Fruit fly (Drosophila melanogaster) whole organism, embryonic: ENCODE measurements around the gene Gdh.

Source experiments
- Aef1 ChIP-seq: fragments of 200-800 bp; sonication (Bioruptor generic); IDR thresholded peaks from 3 replicates; pipeline ENCODE4 v1.3.6; 2022; ENCODE audit warnings: missing biosample characterization, missing genetic modification characterization
- Atf3 ChIP-seq: fragments of 200-800 bp; sonication (Bioruptor generic); optimal IDR thresholded peaks from 3 replicates; lab custom pipeline; 2016; ENCODE audit warnings: missing biosample characterization, missing genetic modification characterization
- B-H1 ChIP-seq: fragments of 200-800 bp; sonication (Bioruptor generic); IDR thresholded peaks from 3 replicates; pipeline ENCODE4 v1.3.6; 2022; ENCODE audit warnings: missing biosample characterization, missing genetic modification characterization
- CG10267 ChIP-seq: fragments of 200-800 bp; sonication (Bioruptor generic); optimal IDR thresholded peaks from 2 replicates; lab custom pipeline; 2018; ENCODE audit warnings: missing biosample characterization, mild to moderate bottlenecking, missing genetic modification characterization, moderate library complexity
- CG10274 ChIP-seq: fragments of 200-800 bp; sonication (Bioruptor generic); optimal IDR thresholded peaks from 3 replicates; lab custom pipeline; 2017; ENCODE audit warnings: missing biosample characterization, mild to moderate bottlenecking, missing genetic modification characterization
- CG10321 ChIP-seq: fragments of 200-800 bp; sonication (Bioruptor generic); IDR thresholded peaks from 2 replicates; pipeline ENCODE4 v1.3.6; 2022; ENCODE audit warnings: missing biosample characterization, missing genetic modification characterization
- CG10979 ChIP-seq: fragments of 200-800 bp; sonication (Bioruptor generic); optimal IDR thresholded peaks from 2 replicates; lab custom pipeline; 2018; ENCODE audit warnings: missing biosample characterization, mild to moderate bottlenecking, missing genetic modification characterization, moderate library complexity
- CG14965 ChIP-seq: fragments of 200-800 bp; sonication (Bioruptor generic); optimal IDR thresholded peaks from 2 replicates; lab custom pipeline; 2016; ENCODE audit warnings: missing biosample characterization, missing genetic modification characterization, borderline replicate concordance
- CG17912 ChIP-seq: fragments of 200-800 bp; sonication (Bioruptor generic); optimal IDR thresholded peaks from 2 replicates; lab custom pipeline; 2018; ENCODE audit warnings: missing biosample characterization, mild to moderate bottlenecking, missing genetic modification characterization
- CG1792 ChIP-seq: fragments of 200-800 bp; sonication (Bioruptor generic); optimal IDR thresholded peaks from 2 replicates; lab custom pipeline; 2016; ENCODE audit warnings: missing biosample characterization, missing genetic modification characterization
- CG18599 ChIP-seq: fragments of 200-800 bp; sonication (Bioruptor generic); optimal IDR thresholded peaks from 3 replicates; lab custom pipeline; 2017; ENCODE audit warnings: missing biosample characterization, missing genetic modification characterization, mild to moderate bottlenecking, moderate library complexity, missing genetic modification reagents
- CG30431 ChIP-seq: fragments of 200-800 bp; sonication (Bioruptor generic); optimal IDR thresholded peaks from 2 replicates; lab custom pipeline; 2017; ENCODE audit warnings: missing biosample characterization, missing genetic modification characterization
- CG32532 ChIP-seq: fragments of 200-800 bp; sonication (Bioruptor generic); IDR thresholded peaks from 2 replicates; pipeline ENCODE4 v1.3.6; 2022; ENCODE audit warnings: missing biosample characterization, missing genetic modification characterization
- CG33557 ChIP-seq: fragments of 200-800 bp; sonication (Bioruptor generic); optimal IDR thresholded peaks from 2 replicates; lab custom pipeline; 2019; ENCODE audit warnings: missing biosample characterization, mild to moderate bottlenecking, missing genetic modification characterization, moderate library complexity
- CG8924 ChIP-seq: fragments of 200-800 bp; optimal IDR thresholded peaks from 3 replicates; lab custom pipeline; 2019; ENCODE audit warnings: missing biosample characterization, mild to moderate bottlenecking, missing genetic modification characterization, moderate library complexity
- CG9609 ChIP-seq: fragments of 200-800 bp; sonication (Bioruptor generic); optimal IDR thresholded peaks from 3 replicates; lab custom pipeline; 2016; ENCODE audit warnings: missing biosample characterization, missing genetic modification characterization
- CG9932 ChIP-seq: fragments of 200-800 bp; sonication (Bioruptor generic); IDR thresholded peaks from 2 replicates; pipeline ENCODE4 v1.3.6; 2022; ENCODE audit warnings: missing biosample characterization, missing genetic modification characterization
- Dbx ChIP-seq: fragments of 200-800 bp; sonication (Bioruptor generic); IDR thresholded peaks from 3 replicates; pipeline ENCODE4 v1.3.6; 2022; ENCODE audit warnings: missing biosample characterization, missing genetic modification characterization
- Dfd ChIP-seq, 2 experiments: fragments of >200 bp; optimal IDR thresholded peaks; 2 replicates each; lab custom pipeline; 2017; ENCODE audit warnings: missing biosample characterization in 2 of 2, missing genetic modification characterization in 2 of 2
- Eip74EF ChIP-seq, 2 experiments: fragments of 200-800 bp in 1 of 2; fragments of >200 bp in 1 of 2; sonication (Bioruptor generic) in 1 of 2; optimal IDR thresholded peaks; 2 replicates each; lab custom pipeline; 2017 to 2019; ENCODE audit warnings: missing biosample characterization in 2 of 2, missing genetic modification characterization in 2 of 2, mild to moderate bottlenecking in 1 of 2, moderate library complexity in 1 of 2
- Fer2 ChIP-seq: fragments of 200-800 bp; sonication (Bioruptor generic); optimal IDR thresholded peaks from 2 replicates; lab custom pipeline; 2018; ENCODE audit warnings: missing biosample characterization, mild to moderate bottlenecking, missing genetic modification characterization, moderate library complexity
- Gsc ChIP-seq: fragments of 200-800 bp; sonication (Bioruptor generic); IDR thresholded peaks from 2 replicates; pipeline ENCODE4 v1.3.6; 2022; ENCODE audit warnings: missing biosample characterization, missing genetic modification characterization
- Hr39 ChIP-seq: fragments of >200 bp; optimal IDR thresholded peaks from 2 replicates; lab custom pipeline; 2017
- Hr78 ChIP-seq, 2 experiments: fragments of 200-800 bp in 1 of 2; fragments of >200 bp in 1 of 2; sonication (Bioruptor generic) in 1 of 2; optimal IDR thresholded peaks; 2 replicates each; lab custom pipeline; 2017 to 2019; ENCODE audit warnings: missing biosample characterization in 2 of 2, missing genetic modification characterization in 2 of 2, mild to moderate bottlenecking in 1 of 2, moderate library complexity in 1 of 2
- MESR4 ChIP-seq: fragments of 200-800 bp; sonication (Bioruptor generic); optimal IDR thresholded peaks from 2 replicates; lab custom pipeline; 2018; ENCODE audit warnings: missing biosample characterization, mild to moderate bottlenecking, missing genetic modification characterization, moderate library complexity
- Vsx1 ChIP-seq: fragments of 200-800 bp; sonication (Bioruptor generic); optimal IDR thresholded peaks from 2 replicates; lab custom pipeline; 2017; ENCODE audit warnings: missing biosample characterization, mild to moderate bottlenecking, missing genetic modification characterization, missing genetic modification reagents
- ato ChIP-seq: fragments of 200-800 bp; sonication (Bioruptor generic); IDR thresholded peaks from 2 replicates; pipeline ENCODE4 v1.3.6; 2022; ENCODE audit warnings: missing biosample characterization, missing genetic modification characterization; ENCODE audit not compliant: partially characterized antibody
- bigmax ChIP-seq: fragments of 200-800 bp; sonication (Bioruptor generic); optimal IDR thresholded peaks from 2 replicates; lab custom pipeline; 2018; ENCODE audit warnings: missing biosample characterization, mild to moderate bottlenecking, missing genetic modification characterization
- crp ChIP-seq, 2 experiments: fragments of 200-800 bp; sonication (Bioruptor generic); optimal IDR thresholded peaks; 2 replicates in 1 of 2; 3 replicates in 1 of 2; lab custom pipeline; 2017; ENCODE audit warnings: missing biosample characterization in 2 of 2, missing genetic modification characterization in 2 of 2, mild to moderate bottlenecking in 1 of 2, moderate library complexity in 1 of 2
- disco-r ChIP-seq: fragments of 200-800 bp; sonication (Bioruptor generic); optimal IDR thresholded peaks from 2 replicates; lab custom pipeline; 2016; ENCODE audit warnings: missing biosample characterization, missing genetic modification characterization
- dpn ChIP-seq, 2 experiments: fragments of 200-800 bp; sonication (Bioruptor generic); optimal IDR thresholded peaks; 3 replicates each; lab custom pipeline; 2016; ENCODE audit warnings: missing biosample characterization in 2 of 2, missing genetic modification characterization in 2 of 2
- esg ChIP-seq: fragments of 200-800 bp; sonication (Bioruptor generic); conservative IDR thresholded peaks from 2 replicates; pipeline ENCODE4 v1.3.6; 2022; ENCODE audit warnings: missing biosample characterization, missing genetic modification characterization
- fru ChIP-seq: fragments of >200 bp; optimal IDR thresholded peaks from 2 replicates; lab custom pipeline; 2017
- gro ChIP-seq: fragments of 200-800 bp; sonication (Bioruptor generic); optimal IDR thresholded peaks from 2 replicates; lab custom pipeline; 2016; ENCODE audit warnings: missing biosample characterization, missing genetic modification characterization
- ham ChIP-seq: fragments of 200-800 bp; sonication (Bioruptor generic); IDR thresholded peaks from 2 replicates; pipeline ENCODE4 v1.3.6; 2022; ENCODE audit warnings: missing biosample characterization, missing genetic modification characterization
- hkb ChIP-seq, 2 experiments: fragments of 200-800 bp in 1 of 2; fragments of >200 bp in 1 of 2; sonication (Bioruptor generic) in 1 of 2; IDR thresholded peaks in 1 of 2; optimal IDR thresholded peaks in 1 of 2; 2 replicates each; pipeline versions ENCODE4 v1.3.6 to Lab custom; 2017 to 2022; ENCODE audit warnings: missing biosample characterization in 1 of 2, missing genetic modification characterization in 1 of 2
- ind ChIP-seq: fragments of 200-800 bp; sonication (Bioruptor generic); optimal IDR thresholded peaks from 3 replicates; lab custom pipeline; 2016; ENCODE audit warnings: missing biosample characterization, missing genetic modification characterization
- luna ChIP-seq: fragments of 200-800 bp; sonication (Bioruptor generic); optimal IDR thresholded peaks from 2 replicates; lab custom pipeline; 2016; ENCODE audit warnings: missing biosample characterization, missing genetic modification characterization
- mirr ChIP-seq: fragments of 200-800 bp; sonication (Bioruptor generic); optimal IDR thresholded peaks from 3 replicates; lab custom pipeline; 2018; ENCODE audit warnings: missing biosample characterization, mild to moderate bottlenecking, missing genetic modification characterization
- oc ChIP-seq: fragments of 200-800 bp; sonication (Bioruptor generic); optimal IDR thresholded peaks from 2 replicates; lab custom pipeline; 2018; ENCODE audit warnings: missing biosample characterization, mild to moderate bottlenecking, missing genetic modification characterization, moderate library complexity
- phol ChIP-seq: fragments of 200-800 bp; sonication (Bioruptor generic); optimal IDR thresholded peaks from 3 replicates; lab custom pipeline; 2018; ENCODE audit warnings: missing biosample characterization, mild to moderate bottlenecking, missing genetic modification characterization, moderate library complexity
- sd ChIP-seq: fragments of 200-800 bp; sonication (Bioruptor generic); optimal IDR thresholded peaks from 3 replicates; lab custom pipeline; 2018; ENCODE audit warnings: missing biosample characterization, mild to moderate bottlenecking, missing genetic modification characterization, moderate library complexity
- shn ChIP-seq: fragments of 200-800 bp; sonication (Bioruptor generic); optimal IDR thresholded peaks from 3 replicates; lab custom pipeline; 2016; ENCODE audit warnings: missing biosample characterization, missing genetic modification characterization
- slou ChIP-seq: fragments of 200-800 bp; sonication (Bioruptor generic); optimal IDR thresholded peaks from 3 replicates; lab custom pipeline; 2016; ENCODE audit warnings: missing biosample characterization, missing genetic modification characterization
- stwl ChIP-seq: fragments of 200-800 bp; sonication (Bioruptor generic); optimal IDR thresholded peaks from 3 replicates; lab custom pipeline; 2018; ENCODE audit warnings: missing biosample characterization, mild to moderate bottlenecking, missing genetic modification characterization, moderate library complexity
- tup ChIP-seq: fragments of 200-800 bp; sonication (Bioruptor generic); optimal IDR thresholded peaks from 2 replicates; lab custom pipeline; 2016; ENCODE audit warnings: missing biosample characterization, mild to moderate bottlenecking, missing genetic modification characterization, moderate library complexity
- tx ChIP-seq: fragments of 200-800 bp; sonication (Bioruptor generic); optimal IDR thresholded peaks from 2 replicates; lab custom pipeline; 2016; ENCODE audit warnings: missing biosample characterization, missing genetic modification characterization
- zf30C ChIP-seq: fragments of 200-800 bp; sonication (Bioruptor generic); optimal IDR thresholded peaks from 3 replicates; lab custom pipeline; 2018; ENCODE audit warnings: missing biosample characterization, mild to moderate bottlenecking, missing genetic modification characterization

Gdh gene

DNA sequence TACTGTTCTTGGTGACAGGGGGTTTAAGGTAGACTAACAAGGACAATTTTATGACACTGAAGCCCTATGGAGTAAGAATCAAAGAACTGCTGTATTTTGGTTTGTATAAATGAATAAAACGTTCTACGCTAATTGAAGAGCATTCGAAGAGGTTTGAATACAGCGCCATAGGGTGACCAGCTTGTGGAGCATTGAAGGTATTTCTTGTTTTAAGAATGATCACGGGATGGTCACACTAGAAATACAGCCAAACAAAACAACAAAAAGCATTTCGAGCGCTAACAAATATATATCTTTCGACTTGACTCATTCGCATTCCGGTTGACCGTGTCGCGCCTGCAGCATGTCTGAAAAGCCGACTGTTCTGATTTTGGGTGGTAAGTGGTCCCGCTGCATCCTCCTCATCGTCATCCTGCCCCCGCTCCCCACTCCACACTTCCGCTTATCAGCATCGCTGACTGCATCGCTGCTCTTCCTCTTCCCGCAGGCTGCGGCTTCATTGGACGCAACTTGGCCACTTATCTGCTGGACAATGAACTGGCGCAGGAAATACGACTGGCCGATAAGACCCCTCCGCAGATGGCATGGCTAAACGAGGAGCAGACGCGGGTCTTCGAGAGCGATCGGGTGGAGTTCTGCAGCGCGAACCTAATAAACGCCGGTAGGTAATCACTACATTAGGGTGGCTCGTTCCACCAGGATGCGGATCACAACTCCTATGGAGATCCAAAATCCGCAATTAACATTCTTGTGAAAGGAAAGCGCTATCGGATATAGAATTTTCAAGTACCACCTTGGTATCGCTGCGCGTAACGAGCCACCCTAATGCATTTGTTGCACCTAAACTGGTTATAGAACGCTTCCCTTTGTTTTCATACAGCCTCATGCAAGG is 9.0 kb downstream of the Gdh start, which contains the start of gene CG5854 (continued):
- TF ChIP-seq CG33557 (GFP tag; lab: Kevin White, UChicago) (peak; percentile 44), B-H1 (GFP tag; lab: Robert Waterston, UW) (peak; percentile 45; the same call in 2 of the 3 replicates), CG9609 (GFP tag; lab: Kevin White, UChicago) (peak; percentile 61), MESR4 (GFP tag; lab: Kevin White, UChicago) (peak; percentile 86), crp (GFP tag; optimal IDR thresholded peaks at IDR 0.05; lab: Kevin White, UChicago) (no peak), stwl (tag; lab: Kevin White, UChicago) (peak; percentile 36), Gsc (GFP tag; lab: Robert Waterston, UW) (no peak), sd (tag; lab: Kevin White, UChicago) (peak; percentile 88), bigmax (peak; percentile 93), Dbx (GFP tag; lab: Robert Waterston, UW) (peak; percentile 38; the same call in 1 of the 3 replicates), tx (GFP tag; lab: Kevin White, UChicago) (peak; percentile 64), oc (tag; lab: Kevin White, UChicago) (peak; percentile 71), CG17912 (GFP tag; lab: Kevin White, UChicago) (no peak), ham (GFP tag; lab: Robert Waterston, UW) (no peak), CG18599 (peak; percentile 86), ato (GFP tag; lab: Robert Waterston, UW) (no peak), hkb (optimal IDR thresholded peaks at IDR 0.05; lab: Kevin White, UChicago) (no peak), hkb (GFP tag; IDR thresholded peaks at IDR 0.05; lab: Robert Waterston, UW) (peak; percentile 87), CG10274 (GFP tag; lab: Kevin White, UChicago) (peak; percentile 45), CG9932 (GFP tag; lab: Robert Waterston, UW) (0 out of 2 replicates have a peak, but pooled peaks have one; percentile 24), slou (GFP tag; lab: Kevin White, UChicago) (no peak), CG10267 (tag; lab: Kevin White, UChicago) (peak; percentile 39), Fer2 (tag; lab: Kevin White, UChicago) (no peak), fru (lab: Kevin White, UChicago) (no peak), Atf3 (peak; percentile 56), Aef1 (peak; percentile 37; the same call in 2 of the 3 replicates), shn (GFP tag; lab: Kevin White, UChicago) (peak; percentile 38), CG10321 (GFP tag; lab: Robert Waterston, UW) (peak; percentile 59), CG1792 (GFP tag; lab: Kevin White, UChicago) (peak; percentile 71), tup (GFP tag; lab: Kevin White, UChicago) (peak; percentile 62), dpn (GFP tag; optimal IDR thresholded peaks at IDR 0.05; lab: Kevin White, UChicago) (peak; percentile 54 to 85), Vsx1 (GFP tag; lab: Kevin White, UChicago) (peak; percentile 62), CG30431 (GFP tag; lab: Kevin White, UChicago) (peak; percentile 76), phol (tag; lab: Kevin White, UChicago) (peak; percentile 72), Dfd (GFP tag; optimal IDR thresholded peaks at IDR 0.05; lab: Kevin White, UChicago) (no peak), CG8924 (peak; percentile 73), Hr39 (no peak), CG10979 (peak; percentile 73), CG32532 (GFP tag; lab: Robert Waterston, UW) (peak; percentile 82), esg (GFP tag; lab: Robert Waterston, UW) (peak; percentile 70), luna (peak; percentile 50), CG14965 (GFP tag; lab: Kevin White, UChicago) (no peak), Eip74EF (GFP tag; optimal IDR thresholded peaks at IDR 0.05; lab: Kevin White, UChicago) (peak in 1 of 2 experiments; percentile 53), gro (GFP tag; lab: Kevin White, UChicago) (no peak), Hr78 (GFP tag; optimal IDR thresholded peaks at IDR 0.05; lab: Kevin White, UChicago) (peak in 1 of 2 experiments; percentile 18), mirr (GFP tag; lab: Kevin White, UChicago) (no peak), zf30C (GFP tag; lab: Kevin White, UChicago) (no peak), disco-r (peak; percentile 37), ind (peak; percentile 73)
